Fruit fly (Drosophila melanogaster) whole organism, embryonic: ENCODE measurements around the gene ps.

Experiments used
- Asciz ChIP-seq: fragments of 200-800 bp; sonication (Bioruptor generic); optimal IDR thresholded peaks from 2 replicates; lab custom pipeline; 2017; ENCODE audit warnings: missing biosample characterization, mild to moderate bottlenecking, missing genetic modification characterization, missing genetic modification reagents
- Atf-2 ChIP-seq: fragments of 200-800 bp; sonication (Bioruptor generic); optimal IDR thresholded peaks from 2 replicates; lab custom pipeline; 2016; ENCODE audit warnings: missing biosample characterization, missing genetic modification characterization
- B-H2 ChIP-seq: fragments of 200-800 bp; sonication (Bioruptor generic); optimal IDR thresholded peaks from 2 replicates; lab custom pipeline; 2018; ENCODE audit warnings: missing biosample characterization, mild to moderate bottlenecking, missing genetic modification characterization
- BEAF-32 ChIP-seq: fragments of 200-800 bp; sonication (Bioruptor generic); optimal IDR thresholded peaks from 3 replicates; lab custom pipeline; 2017; ENCODE audit warnings: missing biosample characterization, missing genetic modification characterization, mild to moderate bottlenecking, moderate library complexity, missing genetic modification reagents
- CG11695 ChIP-seq: fragments of 200-800 bp; sonication (Bioruptor generic); IDR thresholded peaks from 3 replicates; pipeline ENCODE4 v1.3.6; 2022; ENCODE audit warnings: missing biosample characterization, missing genetic modification characterization
- CG12071 ChIP-seq: fragments of 200-800 bp; sonication (Bioruptor generic); optimal IDR thresholded peaks from 3 replicates; lab custom pipeline; 2018; ENCODE audit warnings: missing biosample characterization, mild to moderate bottlenecking, missing genetic modification characterization
- CG1233 ChIP-seq: fragments of 200-800 bp; sonication (Bioruptor generic); optimal IDR thresholded peaks from 4 replicates; lab custom pipeline; 2018; ENCODE audit warnings: missing biosample characterization, mild to moderate bottlenecking, missing genetic modification characterization
- CG12659 ChIP-seq: fragments of 200-800 bp; sonication (Bioruptor generic); optimal IDR thresholded peaks from 3 replicates; lab custom pipeline; 2017; ENCODE audit warnings: mild to moderate bottlenecking, missing biosample characterization, missing genetic modification reagents, missing genetic modification characterization
- CG15073 ChIP-seq: fragments of 200-800 bp; sonication (Bioruptor generic); optimal IDR thresholded peaks from 2 replicates; lab custom pipeline; 2016; ENCODE audit warnings: missing biosample characterization, missing genetic modification characterization
- CG15269 ChIP-seq: fragments of 200-800 bp; sonication (Bioruptor generic); optimal IDR thresholded peaks from 2 replicates; lab custom pipeline; 2018; ENCODE audit warnings: missing biosample characterization, mild to moderate bottlenecking, missing genetic modification characterization, moderate library complexity
- CG15479 ChIP-seq: fragments of 200-800 bp; sonication (Bioruptor generic); optimal IDR thresholded peaks from 3 replicates; lab custom pipeline; 2019; ENCODE audit warnings: missing biosample characterization, mild to moderate bottlenecking, missing genetic modification characterization, moderate library complexity
- CG1603 ChIP-seq: fragments of 200-800 bp; sonication (Bioruptor generic); optimal IDR thresholded peaks from 2 replicates; lab custom pipeline; 2019; ENCODE audit warnings: missing biosample characterization, mild to moderate bottlenecking, missing genetic modification characterization, moderate library complexity
- CG17385 ChIP-seq: fragments of 200-800 bp; sonication (Bioruptor generic); optimal IDR thresholded peaks from 3 replicates; lab custom pipeline; 2018; ENCODE audit warnings: missing biosample characterization, mild to moderate bottlenecking, missing genetic modification characterization
- CG18011 ChIP-seq: fragments of 200-800 bp; sonication (Bioruptor generic); optimal IDR thresholded peaks from 2 replicates; lab custom pipeline; 2017; ENCODE audit warnings: missing biosample characterization, missing genetic modification characterization, mild to moderate bottlenecking, moderate library complexity, missing genotype
- CG1832 ChIP-seq: fragments of 200-800 bp; sonication (Bioruptor generic); optimal IDR thresholded peaks from 2 replicates; lab custom pipeline; 2017; ENCODE audit warnings: missing biosample characterization, mild to moderate bottlenecking, missing genetic modification characterization, inconsistent platforms
- CG3281 ChIP-seq: fragments of 200-800 bp; sonication (Bioruptor generic); optimal IDR thresholded peaks from 3 replicates; lab custom pipeline; 2017; ENCODE audit warnings: missing biosample characterization, mild to moderate bottlenecking, missing genetic modification characterization
- CG34376 ChIP-seq: fragments of 200-800 bp; sonication (Bioruptor generic); optimal IDR thresholded peaks from 2 replicates; lab custom pipeline; 2018; ENCODE audit warnings: missing biosample characterization, mild to moderate bottlenecking, missing genetic modification characterization
- CG6854 ChIP-seq: fragments of 200-800 bp; sonication (Bioruptor generic); optimal IDR thresholded peaks from 3 replicates; lab custom pipeline; 2017; ENCODE audit warnings: missing biosample characterization, mild to moderate bottlenecking, missing genetic modification characterization
- CG7928 ChIP-seq: fragments of 200-800 bp; sonication (Bioruptor generic); optimal IDR thresholded peaks from 2 replicates; lab custom pipeline; 2017; ENCODE audit warnings: missing biosample characterization, mild to moderate bottlenecking, missing genetic modification characterization
- Deaf1 ChIP-seq: fragments of 200-800 bp; optimal IDR thresholded peaks from 3 replicates; lab custom pipeline; 2019; ENCODE audit warnings: missing biosample characterization, mild to moderate bottlenecking, missing genetic modification characterization, moderate library complexity
- Dek ChIP-seq: fragments of 200-800 bp; sonication (Bioruptor generic); optimal IDR thresholded peaks from 3 replicates; lab custom pipeline; 2019; ENCODE audit warnings: missing biosample characterization, mild to moderate bottlenecking, missing genetic modification characterization, moderate library complexity
- Dfd ChIP-seq, 2 experiments: fragments of >200 bp; optimal IDR thresholded peaks; 2 replicates each; lab custom pipeline; 2017; ENCODE audit warnings: missing biosample characterization in 2 of 2, missing genetic modification characterization in 2 of 2
- HHEX ChIP-seq: fragments of 200-800 bp; sonication (Bioruptor generic); optimal IDR thresholded peaks from 3 replicates; lab custom pipeline; 2017; ENCODE audit warnings: missing biosample characterization, mild to moderate bottlenecking, missing genetic modification characterization, missing genetic modification reagents
- HLH54F ChIP-seq: fragments of 200-800 bp; sonication (Bioruptor generic); optimal IDR thresholded peaks from 3 replicates; lab custom pipeline; 2016; ENCODE audit warnings: missing biosample characterization, missing genetic modification characterization
- HmgZ ChIP-seq: fragments of 200-800 bp; sonication (Bioruptor generic); optimal IDR thresholded peaks from 2 replicates; lab custom pipeline; 2018; ENCODE audit warnings: missing biosample characterization, mild to moderate bottlenecking, missing genetic modification characterization
- Jarid2 ChIP-seq: fragments of 200-800 bp; sonication (Bioruptor generic); optimal IDR thresholded peaks from 3 replicates; lab custom pipeline; 2017; ENCODE audit warnings: mild to moderate bottlenecking, missing biosample characterization, missing genetic modification reagents, missing genetic modification characterization
- Med ChIP-seq: fragments of 200-800 bp; sonication (Bioruptor generic); peaks from one replicate; lab custom pipeline; 2016; ENCODE audit warnings: missing biosample characterization, missing genetic modification characterization, mild to moderate bottlenecking, inconsistent platforms, moderate library complexity
- Rx ChIP-seq: fragments of 200-800 bp; sonication (Bioruptor generic); IDR thresholded peaks from 2 replicates; pipeline ENCODE4 v1.3.6; 2022; ENCODE audit warnings: missing biosample characterization, missing genetic modification characterization
- bowl ChIP-seq: fragments of 200-800 bp; sonication (Bioruptor generic); IDR thresholded peaks from 2 replicates; pipeline ENCODE4 v1.3.6; 2022; ENCODE audit warnings: missing biosample characterization, missing genetic modification characterization
- bsh ChIP-seq, 2 experiments: fragments of 200-800 bp; sonication (Bioruptor generic); optimal IDR thresholded peaks; 2 replicates each; lab custom pipeline; 2017 to 2018; ENCODE audit warnings: mild to moderate bottlenecking in 2 of 2, missing biosample characterization in 2 of 2, missing genetic modification characterization in 2 of 2, moderate library complexity in 1 of 2
- cg ChIP-seq: fragments of 200-800 bp; sonication (Bioruptor generic); optimal IDR thresholded peaks from 3 replicates; lab custom pipeline; 2019; ENCODE audit warnings: missing biosample characterization, mild to moderate bottlenecking, missing genetic modification characterization, moderate library complexity
- cwo ChIP-seq: fragments of 200-800 bp; sonication (Bioruptor generic); optimal IDR thresholded peaks from 3 replicates; lab custom pipeline; 2017; ENCODE audit warnings: missing biosample characterization, missing genetic modification characterization, mild to moderate bottlenecking, moderate library complexity, missing genetic modification reagents
- dm ChIP-seq: fragments of 200-800 bp; sonication (Bioruptor generic); optimal IDR thresholded peaks from 3 replicates; lab custom pipeline; 2016; ENCODE audit warnings: missing biosample characterization, missing genetic modification characterization
- emc ChIP-seq: fragments of 200-800 bp; sonication (Bioruptor generic); optimal IDR thresholded peaks from 2 replicates; lab custom pipeline; 2016; ENCODE audit warnings: missing biosample characterization, missing genetic modification characterization
- fru ChIP-seq: fragments of >200 bp; optimal IDR thresholded peaks from 2 replicates; lab custom pipeline; 2017
- gro ChIP-seq: fragments of 200-800 bp; sonication (Bioruptor generic); optimal IDR thresholded peaks from 2 replicates; lab custom pipeline; 2016; ENCODE audit warnings: missing biosample characterization, missing genetic modification characterization
- her ChIP-seq: fragments of 200-800 bp; sonication (Bioruptor generic); optimal IDR thresholded peaks from 2 replicates; lab custom pipeline; 2016; ENCODE audit warnings: missing biosample characterization, missing genetic modification characterization
- kni ChIP-seq: fragments of 200-800 bp; sonication (Bioruptor generic); optimal IDR thresholded peaks from 3 replicates; lab custom pipeline; 2017; ENCODE audit warnings: mild to moderate bottlenecking, missing biosample characterization, missing genetic modification reagents, missing genetic modification characterization
- mirr ChIP-seq: fragments of 200-800 bp; sonication (Bioruptor generic); optimal IDR thresholded peaks from 3 replicates; lab custom pipeline; 2018; ENCODE audit warnings: missing biosample characterization, mild to moderate bottlenecking, missing genetic modification characterization
- nerfin-1 ChIP-seq: fragments of 200-800 bp; sonication (Bioruptor generic); optimal IDR thresholded peaks from 3 replicates; lab custom pipeline; 2019; ENCODE audit warnings: missing biosample characterization, mild to moderate bottlenecking, missing genetic modification characterization, moderate library complexity
- onecut ChIP-seq: fragments of 200-800 bp; sonication (Bioruptor generic); IDR thresholded peaks from 2 replicates; pipeline ENCODE4 v1.3.6; 2022; ENCODE audit warnings: missing biosample characterization, missing genetic modification characterization
- pros ChIP-seq: fragments of 200-800 bp; sonication (Bioruptor generic); optimal IDR thresholded peaks from 3 replicates; lab custom pipeline; 2019; ENCODE audit warnings: missing biosample characterization, mild to moderate bottlenecking, missing genetic modification characterization, moderate library complexity
- ranshi ChIP-seq: fragments of 200-800 bp; sonication (Bioruptor generic); IDR thresholded peaks from 2 replicates; pipeline ENCODE4 v1.3.6; 2022; ENCODE audit warnings: missing biosample characterization, missing genetic modification characterization
- sd ChIP-seq: fragments of 200-800 bp; sonication (Bioruptor generic); optimal IDR thresholded peaks from 3 replicates; lab custom pipeline; 2018; ENCODE audit warnings: missing biosample characterization, mild to moderate bottlenecking, missing genetic modification characterization, moderate library complexity
- sqz ChIP-seq: fragments of 200-800 bp; sonication (Bioruptor generic); optimal IDR thresholded peaks from 3 replicates; lab custom pipeline; 2018; ENCODE audit warnings: missing biosample characterization, mild to moderate bottlenecking, missing genetic modification characterization
- sug ChIP-seq: fragments of 200-800 bp; optimal IDR thresholded peaks from 2 replicates; lab custom pipeline; 2019; ENCODE audit warnings: missing biosample characterization, mild to moderate bottlenecking, missing genetic modification characterization, moderate library complexity
- tna ChIP-seq: fragments of 200-800 bp; sonication (Bioruptor generic); IDR thresholded peaks from 2 replicates; pipeline ENCODE4 v1.3.6; 2022; ENCODE audit warnings: missing biosample characterization, missing genetic modification characterization; ENCODE audit not compliant: partially characterized antibody
- wek ChIP-seq: fragments of 200-800 bp; sonication (Bioruptor generic); optimal IDR thresholded peaks from 3 replicates; lab custom pipeline; 2018; ENCODE audit warnings: missing biosample characterization, mild to moderate bottlenecking, missing genetic modification characterization, moderate library complexity
- zfh2 ChIP-seq: fragments of 200-800 bp; sonication (Bioruptor generic); optimal IDR thresholded peaks from 2 replicates; lab custom pipeline; 2016; ENCODE audit warnings: missing biosample characterization, missing genetic modification characterization

The ps gene

DNA sequence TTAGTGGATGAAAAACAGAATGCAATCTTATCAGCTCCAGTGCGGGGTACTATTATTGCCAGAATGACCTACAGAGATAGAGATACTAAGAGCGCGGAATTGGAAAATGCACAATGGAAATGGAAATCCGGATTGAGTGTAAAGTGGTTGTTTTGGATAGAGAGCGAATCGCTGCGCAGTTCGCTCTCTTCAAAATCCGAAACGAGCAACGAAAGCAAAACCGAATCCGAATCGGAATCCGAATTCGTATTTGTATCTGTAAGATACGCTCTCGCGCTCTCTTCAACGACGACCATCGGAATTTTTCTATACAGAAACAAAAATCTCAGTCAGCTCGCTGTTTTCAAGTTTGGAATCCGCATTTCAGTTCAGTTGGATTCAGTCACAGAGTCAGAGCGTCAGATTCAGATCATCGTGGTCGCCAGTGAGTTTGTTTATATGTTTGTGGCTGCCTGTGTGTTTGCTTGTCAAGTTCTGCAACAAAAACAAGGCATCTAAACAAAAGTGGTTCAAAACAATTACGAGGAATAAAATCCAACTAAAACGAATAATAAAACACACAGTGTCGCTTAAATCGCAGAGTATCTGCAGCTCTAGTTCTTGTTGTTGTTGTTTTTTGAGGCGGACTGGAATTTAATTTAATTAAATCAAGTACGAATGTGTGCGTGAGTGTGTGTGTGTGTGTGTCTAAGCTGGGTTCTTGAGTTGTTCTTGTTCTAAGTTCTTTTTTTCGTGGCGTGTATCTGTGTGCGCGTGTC lies at the start of gene ps (continued):
- TF ChIP-seq CG17385 = peak; percentile 40
- peak; percentile 24 for TF ChIP-seq zfh2 (GFP tag; lab: Kevin White, UChicago)
- peak; percentile 15 for TF ChIP-seq pros (GFP tag; lab: Kevin White, UChicago)
- TF ChIP-seq Deaf1 (tag; lab: Kevin White, UChicago) = peak; percentile 97
- TF ChIP-seq CG12071 = peak; percentile 37
- peak; percentile 93 for TF ChIP-seq Jarid2 (GFP tag; lab: Kevin White, UChicago)
- TF ChIP-seq CG12659 (GFP tag; lab: Kevin White, UChicago) = peak; percentile 12
- TF ChIP-seq cwo (GFP tag; lab: Kevin White, UChicago) = peak; percentile 32
- TF ChIP-seq CG1233 (GFP tag; lab: Kevin White, UChicago) = peak; percentile 23
- TF ChIP-seq CG6854 (GFP tag; lab: Kevin White, UChicago) = peak; percentile 49
- TF ChIP-seq gro = peak; percentile 51
- no peak for TF ChIP-seq HLH54F (GFP tag; lab: Kevin White, UChicago)
- TF ChIP-seq cg (GFP tag; lab: Kevin White, UChicago) = peak; percentile 83
- peak; percentile 51 for TF ChIP-seq sug (tag; lab: Kevin White, UChicago)
- TF ChIP-seq onecut (GFP tag; lab: Robert Waterston, UW) = 0 out of 2 replicates have a peak, but pooled peaks have one; percentile 28
- peak; percentile 23 for TF ChIP-seq HmgZ (tag; lab: Kevin White, UChicago)
- TF ChIP-seq CG1603 = peak; percentile 22
- peak; percentile 42 for TF ChIP-seq her (GFP tag; lab: Kevin White, UChicago)
- peak; percentile 86 for TF ChIP-seq CG34376 (GFP tag; lab: Kevin White, UChicago)
- TF ChIP-seq Med (GFP tag; lab: Kevin White, UChicago) = peak; percentile 88
- peak in 1 of 2 experiments; percentile 32 for TF ChIP-seq bsh (GFP tag; optimal IDR thresholded peaks at IDR 0.05; lab: Kevin White, UChicago)
- TF ChIP-seq CG15269 (tag; lab: Kevin White, UChicago) = peak; percentile 22
- TF ChIP-seq sqz (GFP tag; lab: Kevin White, UChicago) = peak; percentile 66
- peak; percentile 91 for TF ChIP-seq kni (GFP tag; lab: Kevin White, UChicago)
- TF ChIP-seq nerfin-1 (tag; lab: Kevin White, UChicago) = peak; percentile 98
- no peak for TF ChIP-seq B-H2 (GFP tag; lab: Kevin White, UChicago)
- TF ChIP-seq CG15479 = peak; percentile 73
- peak; percentile 3 for TF ChIP-seq wek (GFP tag; lab: Kevin White, UChicago)
- TF ChIP-seq CG3281 = peak; percentile 31
- peak; percentile 35 for TF ChIP-seq mirr
- no peak for TF ChIP-seq Dfd (GFP tag; optimal IDR thresholded peaks at IDR 0.05; lab: Kevin White, UChicago)
- peak; percentile 3 for TF ChIP-seq Asciz (GFP tag; lab: Kevin White, UChicago)
- TF ChIP-seq CG18011 (GFP tag; lab: Kevin White, UChicago) = peak; percentile 5

- TF ChIP-seq tna (GFP tag; lab: Robert Waterston, UW) = no peak
- no peak for TF ChIP-seq CG7928 (GFP tag; lab: Kevin White, UChicago)
- TF ChIP-seq BEAF-32 (GFP tag; lab: Kevin White, UChicago) = no peak
- no peak for TF ChIP-seq emc
- TF ChIP-seq Atf-2 (GFP tag; lab: Kevin White, UChicago) = no peak
- no peak for TF ChIP-seq dm (GFP tag; lab: Kevin White, UChicago)
- peak; percentile 51; the same call in 1 of the 2 replicates for TF ChIP-seq ranshi (GFP tag; lab: Robert Waterston, UW)
- TF ChIP-seq Dek (tag; lab: Kevin White, UChicago) = peak; percentile 30
- no peak for TF ChIP-seq Rx (GFP tag; lab: Robert Waterston, UW)
- TF ChIP-seq CG15073 (GFP tag; lab: Kevin White, UChicago) = no peak
- no peak for TF ChIP-seq bowl (GFP tag; lab: Robert Waterston, UW)
- peak; percentile 58; the same call in 1 of the 3 replicates for TF ChIP-seq CG11695 (GFP tag; lab: Robert Waterston, UW)
- no peak for TF ChIP-seq fru (lab: Kevin White, UChicago)
- peak; percentile 53 for TF ChIP-seq sd (tag; lab: Kevin White, UChicago)
- TF ChIP-seq CG1832 = no peak
- TF ChIP-seq HHEX (GFP tag; lab: Kevin White, UChicago) = peak; percentile 57
Measured at dm6 chr3R:9370413-9370812, 47.3 kb upstream of the ps start.
